Fruit fly (Drosophila melanogaster): ENCODE results near the gene SNF4Agamma.

DNA sequence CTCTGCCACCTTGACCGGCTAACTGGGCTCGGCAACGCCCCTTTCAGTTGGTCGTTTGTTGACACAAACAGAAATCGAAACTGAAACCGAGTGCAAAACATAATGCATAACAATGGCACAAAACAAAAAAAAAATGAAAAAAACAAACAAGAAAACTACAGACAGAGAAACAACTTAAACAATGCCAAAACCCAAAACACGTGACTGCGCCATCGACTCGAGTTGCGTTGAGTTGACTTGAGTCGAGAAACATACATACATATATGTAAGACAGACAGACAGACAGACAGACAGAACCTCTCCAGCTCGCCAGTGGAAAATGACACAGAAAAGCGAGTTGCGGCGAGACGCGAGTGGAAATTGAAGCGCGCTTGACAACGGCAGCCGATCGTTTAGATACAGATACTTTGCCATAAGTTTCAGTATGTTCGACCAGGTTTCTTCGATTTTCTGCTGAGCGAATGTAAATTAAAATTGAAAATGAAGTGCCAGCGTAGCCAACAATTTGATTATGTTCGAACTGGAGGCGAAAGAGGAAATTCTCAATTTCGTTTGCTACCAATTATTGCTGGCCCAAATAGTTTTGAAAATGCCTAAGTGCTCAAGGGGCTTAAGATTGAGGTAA is 29.1 kb downstream of the SNF4Agamma start:
- TF ChIP-seq Snoo (tag; optimal IDR thresholded peaks at IDR 0.05) (no peak), CG8159 (tag; optimal IDR thresholded peaks at IDR 0.05) (no peak), EcR (GFP tag; optimal IDR thresholded peaks at IDR 0.05) (no peak), gl (tag; optimal IDR thresholded peaks at IDR 0.05) (no peak), CG17806 (tag; optimal IDR thresholded peaks at IDR 0.05) (no peak), CG15710 (tag; optimal IDR thresholded peaks at IDR 0.05) (no peak), Pif1B (GFP tag; optimal IDR thresholded peaks at IDR 0.05) (no peak), fd96Ca (GFP tag; IDR thresholded peaks at IDR 0.05) (no peak), D1 (tag; optimal IDR thresholded peaks at IDR 0.05) (no peak), CG14655 (GFP tag; optimal IDR thresholded peaks at IDR 0.05) (no peak), Ets98B (GFP tag; IDR thresholded peaks at IDR 0.05) (0 out of 2 replicates have a peak, but pooled peaks have one; percentile 13)

Data from whole organism, pupa.